Fruit fly (Drosophila melanogaster): Measurements from ENCODE around the gene grp.

dm6 chr2L:16738206-16738900 lies 58.5 kb downstream of the grp start, which contains the start of the genes glu and ChLD3:
- TF ChIP-seq pan (optimal IDR thresholded peaks at IDR 0.05) = no peak
- no peak for TF ChIP-seq usp (GFP tag; optimal IDR thresholded peaks at IDR 0.05)
- no peak for TF ChIP-seq psq (optimal IDR thresholded peaks at IDR 0.05)
